Fruit fly (Drosophila melanogaster): ENCODE results near the gene Npc2b.

DNA sequence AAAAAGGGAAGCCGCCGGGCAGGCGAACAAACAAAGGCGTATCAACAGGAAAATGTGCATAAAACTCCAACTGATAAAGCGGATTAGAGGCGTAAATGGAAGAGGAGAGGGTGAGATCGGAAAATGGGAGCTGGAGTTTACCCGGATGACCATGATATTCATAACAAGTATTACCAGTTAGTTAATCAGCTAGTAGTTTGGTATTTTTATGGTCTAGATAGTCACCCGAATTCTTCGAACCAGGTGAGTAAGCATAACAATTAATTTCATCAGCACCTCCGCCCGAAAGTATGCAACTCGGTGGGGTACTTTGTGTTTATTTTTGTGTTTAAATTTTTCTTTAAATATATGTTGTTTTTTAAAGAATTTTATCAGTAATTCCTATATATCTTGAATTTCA, 6.6 kb downstream of the Npc2b start:
- TF ChIP-seq h (optimal IDR thresholded peaks at IDR 0.05) (no peak), psq (optimal IDR thresholded peaks at IDR 0.05) (no peak), Myc (optimal IDR thresholded peaks at IDR 0.05) (no peak)
